Worm (Caenorhabditis elegans) whole organism, midembryonic: Measurements from ENCODE around the gene M151.7.

ENCODE experiments used
- T22C8.4 ChIP-seq: fragments of 200-800 bp; sonication (Bioruptor generic); IDR thresholded peaks from 2 replicates; pipeline ENCODE4 v1.3.6; 2022; ENCODE audit warnings: missing genetic modification characterization, missing compliant biosample characterization
- cog-1 ChIP-seq: sonication (generic microtip); optimal IDR thresholded peaks from 2 replicates; lab custom pipeline; 2016; ENCODE audit warnings: missing genetic modification characterization, missing compliant biosample characterization
- flt-1 ChIP-seq: fragments of 200-800 bp; sonication (Bioruptor generic); IDR thresholded peaks from 2 replicates; pipeline ENCODE4 v1.3.6; 2022; ENCODE audit warnings: missing genetic modification characterization, missing compliant biosample characterization
- klf-2 ChIP-seq: fragments of 200-800 bp; sonication (Bioruptor generic); conservative IDR thresholded peaks from 2 replicates; pipeline ENCODE4 v1.3.6; 2022; ENCODE audit warnings: missing genetic modification reagents, missing genetic modification characterization, missing compliant biosample characterization
- med-1 ChIP-seq: sonication (generic microtip); optimal IDR thresholded peaks from 2 replicates; lab custom pipeline; 2017; ENCODE audit warnings: missing genetic modification characterization, mild to moderate bottlenecking, missing compliant biosample characterization, antibody characterized with exemption, missing genetic modification reagents; ENCODE audit not compliant: insufficient read depth
- ref-1 ChIP-seq: fragments of 200-800 bp; sonication (Bioruptor generic); conservative IDR thresholded peaks from 2 replicates; pipeline ENCODE4 v1.3.6; 2022; ENCODE audit warnings: missing genetic modification reagents, missing genetic modification characterization, missing compliant biosample characterization
- tab-1 ChIP-seq: fragments of 200-800 bp; sonication (Bioruptor generic); IDR thresholded peaks from 2 replicates; pipeline ENCODE4 v1.3.6; 2022; ENCODE audit warnings: missing genetic modification characterization, missing compliant biosample characterization
- ztf-23 ChIP-seq: fragments of 200-800 bp; sonication (Bioruptor generic); IDR thresholded peaks from 2 replicates; pipeline ENCODE4 v1.3.6; 2022; ENCODE audit warnings: missing genetic modification reagents, missing genetic modification characterization, missing compliant biosample characterization
- ztf-29 ChIP-seq: fragments of 200-800 bp; sonication (Bioruptor generic); IDR thresholded peaks from 2 replicates; pipeline ENCODE4 v1.3.6; 2022; ENCODE audit warnings: missing genetic modification reagents, missing genetic modification characterization, missing compliant biosample characterization

The M151.7 gene

DNA sequence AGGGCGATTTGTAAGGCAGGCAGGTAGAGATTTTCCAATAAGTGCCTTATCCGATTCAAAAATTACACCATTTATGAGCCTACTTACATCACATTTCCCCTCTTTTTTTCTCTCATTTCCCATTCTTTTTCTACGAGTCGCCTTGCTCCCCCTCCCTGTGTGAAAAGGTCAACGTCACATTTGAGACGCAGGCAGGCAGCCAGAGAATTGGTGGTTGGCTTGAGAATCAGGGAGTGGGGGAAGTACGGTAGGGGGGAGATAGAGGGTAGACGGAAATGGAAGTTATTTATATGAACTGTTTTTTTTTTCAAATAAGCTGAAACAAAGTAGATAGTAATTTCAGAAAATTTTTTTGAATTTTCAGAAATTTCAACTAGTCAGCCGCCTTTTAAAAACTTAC is 5.5 kb upstream of the M151.7 start:
- no peak for TF ChIP-seq ztf-23 (GFP tag; lab: Robert Waterston, UW)
- TF ChIP-seq klf-2 (GFP tag; lab: Robert Waterston, UW) = no peak
- no peak for TF ChIP-seq med-1 (GFP tag; lab: Kevin White, UChicago)
- no peak for TF ChIP-seq ztf-29 (GFP tag; lab: Robert Waterston, UW)
- TF ChIP-seq tab-1 = no peak
- TF ChIP-seq cog-1 (tag; lab: Kevin White, UChicago) = no peak
- no peak for TF ChIP-seq flt-1 (GFP tag; lab: Robert Waterston, UW)
- no peak for TF ChIP-seq T22C8.4
- TF ChIP-seq ref-1 (GFP tag; lab: Robert Waterston, UW) = no peak

ce11 chrII:3617512-3617911 is 4.6 kb upstream of the M151.7 start, which contains the start of gene F40E12.1:
F40E12.1 (plus strand) TSS chrII:3617812.
- TF ChIP-seq ztf-29 (GFP tag; lab: Robert Waterston, UW) (no peak), tab-1 (no peak), ref-1 (GFP tag; lab: Robert Waterston, UW) (no peak), T22C8.4 (no peak), med-1 (GFP tag; lab: Kevin White, UChicago) (no peak), ztf-23 (GFP tag; lab: Robert Waterston, UW) (no peak), cog-1 (tag; lab: Kevin White, UChicago) (no peak), klf-2 (GFP tag; lab: Robert Waterston, UW) (no peak), flt-1 (GFP tag; lab: Robert Waterston, UW) (no peak)

DNA sequence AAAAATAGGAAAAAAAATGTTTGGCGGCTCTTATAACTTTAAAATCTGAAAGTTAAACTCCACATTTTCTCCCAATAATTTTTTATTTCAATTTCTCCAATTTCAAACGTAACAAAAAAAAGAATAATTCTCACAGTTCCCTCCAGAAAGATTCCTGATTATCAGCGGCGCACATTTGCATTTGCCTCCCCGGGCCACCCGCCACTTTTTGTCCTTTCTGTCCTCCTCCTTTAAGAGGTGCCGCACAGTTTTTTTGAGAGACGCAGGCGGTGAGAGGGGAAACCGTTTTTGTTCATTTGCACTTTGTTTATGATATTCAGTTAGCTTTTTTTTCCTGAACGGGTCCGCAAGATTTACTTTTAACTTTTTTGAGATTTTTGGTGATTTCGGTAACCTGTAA is 1.3 kb upstream of the M151.7 start:
- TF ChIP-seq klf-2 (GFP tag; lab: Robert Waterston, UW) = no peak
- no peak for TF ChIP-seq ref-1 (GFP tag; lab: Robert Waterston, UW)
- TF ChIP-seq med-1 (GFP tag; lab: Kevin White, UChicago) = no peak
- no peak for TF ChIP-seq flt-1 (GFP tag; lab: Robert Waterston, UW)
- TF ChIP-seq T22C8.4 = no peak
- TF ChIP-seq cog-1 (tag; lab: Kevin White, UChicago) = no peak
- no peak for TF ChIP-seq tab-1
- TF ChIP-seq ztf-29 (GFP tag; lab: Robert Waterston, UW) = no peak
- no peak for TF ChIP-seq ztf-23 (GFP tag; lab: Robert Waterston, UW)

DNA sequence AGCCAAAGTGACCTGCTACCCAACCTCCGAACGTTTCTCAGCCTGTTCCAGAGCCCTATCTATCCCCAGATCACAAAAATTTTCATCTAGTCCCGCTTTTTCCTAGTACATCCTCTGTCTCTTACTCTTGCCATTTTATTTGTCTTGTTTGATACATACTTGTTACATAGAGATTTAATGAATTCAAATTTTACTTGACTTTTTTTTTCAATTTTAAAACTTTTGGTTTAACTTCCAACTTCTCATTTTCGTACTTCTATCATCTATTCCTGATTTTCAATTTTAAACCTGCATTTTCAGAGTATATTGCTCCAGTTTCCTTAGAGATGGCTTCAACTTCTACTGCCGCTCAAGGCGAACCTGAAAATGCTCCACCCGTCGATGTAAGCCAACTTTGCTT is 4.8 kb downstream of the M151.7 start, which contains the start of gene M151.3:
Gene M151.3 (plus strand): TSS at position 301 of the 400 bp plus-strand sequence.
- TF ChIP-seq ztf-29 (GFP tag; lab: Robert Waterston, UW) (no peak), ztf-23 (GFP tag; lab: Robert Waterston, UW) (no peak), tab-1 (no peak), flt-1 (GFP tag; lab: Robert Waterston, UW) (no peak), klf-2 (GFP tag; lab: Robert Waterston, UW) (no peak), ref-1 (GFP tag; lab: Robert Waterston, UW) (no peak), T22C8.4 (no peak), med-1 (GFP tag; lab: Kevin White, UChicago) (no peak), cog-1 (tag; lab: Kevin White, UChicago) (no peak)

DNA sequence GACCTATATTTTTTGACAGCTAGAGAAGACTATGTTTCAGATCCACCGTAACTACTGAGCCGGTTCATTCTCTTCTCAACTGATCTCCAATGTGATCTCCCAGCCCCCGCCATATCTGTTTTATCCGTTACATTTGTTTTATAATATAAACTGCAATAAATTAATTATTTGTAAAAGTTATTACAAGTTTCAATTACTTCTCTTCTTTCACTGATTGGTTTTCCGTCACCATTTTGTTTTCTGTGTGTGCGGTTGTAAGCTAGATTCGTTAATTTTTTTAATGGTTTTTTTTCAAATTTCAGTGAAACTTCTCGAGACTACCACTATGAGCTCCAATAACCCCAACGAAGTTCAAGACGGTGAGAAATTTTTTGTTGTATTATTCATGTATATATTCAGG is 8.7 kb downstream of the M151.7 start, which contains the start of gene M151.2:
Gene M151.2 (plus strand): TSS at position 301 of the 400 bp plus-strand sequence.
- TF ChIP-seq klf-2 (GFP tag; lab: Robert Waterston, UW) (no peak), T22C8.4 (no peak), ztf-23 (GFP tag; lab: Robert Waterston, UW) (no peak), ref-1 (GFP tag; lab: Robert Waterston, UW) (no peak), ztf-29 (GFP tag; lab: Robert Waterston, UW) (no peak), flt-1 (GFP tag; lab: Robert Waterston, UW) (no peak), med-1 (GFP tag; lab: Kevin White, UChicago) (no peak), cog-1 (tag; lab: Kevin White, UChicago) (no peak), tab-1 (no peak)

DNA sequence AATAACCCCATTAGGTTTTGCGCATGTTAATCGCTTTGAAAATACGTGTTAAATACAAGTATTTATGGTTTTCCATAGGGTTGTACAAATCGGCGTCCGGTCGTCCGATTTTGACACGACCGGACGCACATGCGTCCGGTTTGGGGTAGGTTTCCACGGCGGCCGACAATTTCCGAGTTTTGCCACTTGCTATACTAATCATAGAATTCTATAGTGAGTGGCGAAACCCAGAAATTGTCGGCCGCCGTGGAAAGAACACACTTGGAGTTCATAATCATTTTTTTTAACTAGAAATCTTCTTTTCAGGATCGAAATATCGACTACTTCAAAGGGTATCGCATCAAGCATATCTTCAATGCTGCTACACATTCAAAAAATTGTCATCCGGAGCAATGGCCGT is 12.7 kb downstream of the M151.7 start:
- TF ChIP-seq klf-2 (GFP tag; lab: Robert Waterston, UW) = no peak
- no peak for TF ChIP-seq med-1 (GFP tag; lab: Kevin White, UChicago)
- no peak for TF ChIP-seq tab-1
- no peak for TF ChIP-seq flt-1 (GFP tag; lab: Robert Waterston, UW)
- TF ChIP-seq ref-1 (GFP tag; lab: Robert Waterston, UW) = no peak
- TF ChIP-seq T22C8.4 = no peak
- TF ChIP-seq ztf-23 (GFP tag; lab: Robert Waterston, UW) = no peak
- TF ChIP-seq ztf-29 (GFP tag; lab: Robert Waterston, UW) = no peak
- TF ChIP-seq cog-1 (tag; lab: Kevin White, UChicago) = no peak

DNA sequence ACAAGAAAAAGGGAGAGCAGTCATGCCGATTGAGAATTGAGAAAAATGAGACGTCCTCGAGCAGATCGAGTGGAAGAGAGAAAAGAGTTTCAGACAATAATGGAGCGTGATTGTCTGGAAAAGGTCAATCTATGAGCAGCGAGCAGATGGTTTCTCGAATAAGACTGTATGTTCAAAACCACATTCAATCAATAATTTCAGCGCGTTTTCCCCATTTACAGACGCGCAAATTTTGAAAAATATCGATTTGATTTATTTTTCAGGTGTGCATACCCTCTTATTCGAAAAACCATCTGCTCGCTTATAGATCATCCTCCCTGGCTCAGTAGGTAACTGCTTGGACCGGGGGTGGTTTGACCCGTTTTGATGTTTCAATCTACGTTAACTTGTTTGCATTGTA is 17.1 kb downstream of the M151.7 start, which contains the start of gene fbxb-31:
Gene fbxb-31 (minus strand): TSS at position 101 of the 400 bp plus-strand sequence.
- TF ChIP-seq flt-1 (GFP tag; lab: Robert Waterston, UW) (no peak), T22C8.4 (no peak), ztf-29 (GFP tag; lab: Robert Waterston, UW) (no peak), tab-1 (no peak), ref-1 (GFP tag; lab: Robert Waterston, UW) (no peak), med-1 (GFP tag; lab: Kevin White, UChicago) (no peak), ztf-23 (GFP tag; lab: Robert Waterston, UW) (no peak), cog-1 (tag; lab: Kevin White, UChicago) (no peak), klf-2 (GFP tag; lab: Robert Waterston, UW) (no peak)

DNA sequence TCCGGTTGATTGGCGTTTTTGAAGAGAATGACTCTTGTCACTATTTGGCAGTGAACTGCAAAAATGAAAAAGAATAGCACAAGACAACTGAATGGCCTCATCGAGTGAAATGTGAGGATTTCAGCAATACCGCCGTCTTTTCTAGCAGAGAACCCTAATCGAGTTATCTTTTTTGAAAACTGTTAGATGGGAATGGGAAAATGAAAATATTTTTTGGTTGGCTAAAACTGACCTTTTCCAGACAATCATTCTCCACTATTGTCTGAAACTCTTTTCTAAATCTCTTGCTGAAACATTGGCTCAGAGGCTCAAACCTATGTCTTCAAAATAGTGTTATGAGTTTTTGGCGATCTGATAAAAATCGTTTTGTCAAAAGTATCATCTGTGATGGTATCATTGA is 18.1 kb downstream of the M151.7 start, which contains the start of gene M151.10:
Gene M151.10 (minus strand): TSS at position 101 of the 400 bp plus-strand sequence.
- TF ChIP-seq T22C8.4 (no peak), ztf-29 (GFP tag; lab: Robert Waterston, UW) (no peak), med-1 (GFP tag; lab: Kevin White, UChicago) (no peak), flt-1 (GFP tag; lab: Robert Waterston, UW) (no peak), ref-1 (GFP tag; lab: Robert Waterston, UW) (no peak), tab-1 (no peak), klf-2 (GFP tag; lab: Robert Waterston, UW) (no peak), ztf-23 (GFP tag; lab: Robert Waterston, UW) (no peak), cog-1 (tag; lab: Kevin White, UChicago) (no peak)

DNA sequence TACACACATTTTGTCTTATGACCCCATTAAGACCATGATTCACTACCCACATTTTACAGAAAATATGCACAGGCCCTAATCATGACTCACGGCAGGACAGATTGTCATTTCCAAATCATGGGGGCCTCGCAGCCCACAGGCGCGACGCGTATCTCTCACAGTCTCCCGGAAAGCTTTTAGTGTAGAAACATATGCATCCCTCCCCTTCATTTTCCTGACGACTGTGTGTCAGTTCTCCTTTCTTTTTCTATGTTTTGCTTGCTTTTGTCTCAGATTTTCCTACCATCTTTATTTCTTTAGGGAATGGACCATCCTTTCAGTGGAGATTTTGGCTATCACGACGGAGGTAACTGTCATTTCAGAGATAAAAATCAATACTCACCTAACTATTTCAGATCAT is 19.1 kb downstream of the M151.7 start, which contains the start of gene M151.1:
Gene M151.1 (plus strand): TSS at position 301 of the 400 bp plus-strand sequence.
- TF ChIP-seq ztf-29 (GFP tag; lab: Robert Waterston, UW) (no peak), klf-2 (GFP tag; lab: Robert Waterston, UW) (no peak), T22C8.4 (no peak), tab-1 (no peak), flt-1 (GFP tag; lab: Robert Waterston, UW) (no peak), med-1 (GFP tag; lab: Kevin White, UChicago) (no peak), cog-1 (tag; lab: Kevin White, UChicago) (no peak), ref-1 (GFP tag; lab: Robert Waterston, UW) (no peak), ztf-23 (GFP tag; lab: Robert Waterston, UW) (no peak)
